Worm (Caenorhabditis elegans): ENCODE results near the gene K12B6.4.

DNA sequence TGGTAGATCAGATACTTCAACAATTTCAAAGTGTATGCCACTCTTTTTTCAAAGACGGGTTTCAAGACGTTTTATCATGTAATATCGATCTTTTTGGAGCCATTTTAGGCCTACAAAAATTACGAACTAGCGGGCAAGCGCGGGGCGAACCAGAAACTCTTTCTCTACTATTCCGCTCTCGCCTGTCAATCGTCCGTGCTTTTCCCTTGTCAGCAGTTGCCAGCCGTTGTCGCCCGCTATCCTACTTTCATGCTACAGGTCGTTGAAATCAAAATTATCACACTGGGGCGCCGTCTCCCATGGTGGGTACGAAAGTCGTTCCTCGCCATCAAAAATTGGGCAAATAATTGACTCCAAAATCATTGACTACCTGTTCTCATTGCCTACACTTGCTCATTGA lies 20.0 kb upstream of the K12B6.4 start:
- TF ChIP-seq ztf-4 (tag; optimal IDR thresholded peaks at IDR 0.05) = no peak
- no peak for TF ChIP-seq ceh-82 (tag; optimal IDR thresholded peaks at IDR 0.05)
- TF ChIP-seq unc-62 (GFP tag; optimal IDR thresholded peaks at IDR 0.05) = no peak
- TF ChIP-seq lin-13 (GFP tag; optimal IDR thresholded peaks at IDR 0.05) = no peak
- TF ChIP-seq zag-1 (tag; optimal IDR thresholded peaks at IDR 0.05) = no peak
- TF ChIP-seq ZK546.5 (tag; optimal IDR thresholded peaks at IDR 0.05) = no peak
- TF ChIP-seq nhr-237 (tag; optimal IDR thresholded peaks at IDR 0.05) = no peak
- TF ChIP-seq unc-39 (tag; optimal IDR thresholded peaks at IDR 0.05) = no peak
- no peak for TF ChIP-seq nhr-11 (tag; optimal IDR thresholded peaks at IDR 0.05)
